Fruit fly (Drosophila melanogaster) whole organism, embryonic: ENCODE measurements around the gene HisCl1.

ENCODE experiments used
- CG10654 ChIP-seq: fragments of 200-800 bp; sonication (Bioruptor generic); optimal IDR thresholded peaks from 2 replicates; lab custom pipeline; 2016; ENCODE audit warnings: missing biosample characterization, missing genetic modification characterization
- CG11085 ChIP-seq: fragments of 200-800 bp; sonication (Bioruptor generic); IDR thresholded peaks from 2 replicates; pipeline ENCODE4 v1.3.6; 2022; ENCODE audit warnings: missing biosample characterization, missing genetic modification characterization
- CG12299 ChIP-seq: fragments of 200-800 bp; sonication (Bioruptor generic); optimal IDR thresholded peaks from 2 replicates; lab custom pipeline; 2018; ENCODE audit warnings: missing biosample characterization, mild to moderate bottlenecking, missing genetic modification characterization
- CG15479 ChIP-seq: fragments of 200-800 bp; sonication (Bioruptor generic); optimal IDR thresholded peaks from 3 replicates; lab custom pipeline; 2019; ENCODE audit warnings: missing biosample characterization, mild to moderate bottlenecking, missing genetic modification characterization, moderate library complexity
- CG15601 ChIP-seq: fragments of 200-800 bp; sonication (Bioruptor generic); optimal IDR thresholded peaks from 3 replicates; lab custom pipeline; 2019; ENCODE audit warnings: missing biosample characterization, mild to moderate bottlenecking, missing genetic modification characterization, moderate library complexity
- CG1647 ChIP-seq: fragments of 200-800 bp; sonication (Bioruptor generic); optimal IDR thresholded peaks from 3 replicates; lab custom pipeline; 2016; ENCODE audit warnings: missing biosample characterization, missing genetic modification characterization
- CG16779 ChIP-seq: fragments of 200-800 bp; sonication (Bioruptor generic); IDR thresholded peaks from 2 replicates; pipeline ENCODE4 v1.3.6; 2022; ENCODE audit warnings: missing biosample characterization, missing genetic modification characterization
- CG16863 ChIP-seq: fragments of 200-800 bp; sonication (Bioruptor generic); optimal IDR thresholded peaks from 3 replicates; lab custom pipeline; 2016; ENCODE audit warnings: missing biosample characterization, missing genetic modification characterization
- CG17328 ChIP-seq: fragments of 200-800 bp; sonication (Bioruptor generic); IDR thresholded peaks from 2 replicates; pipeline ENCODE4 v1.3.6; 2022; ENCODE audit warnings: missing biosample characterization, missing genetic modification characterization
- CG2202 ChIP-seq: fragments of 200-800 bp; sonication (Bioruptor generic); optimal IDR thresholded peaks from 2 replicates; lab custom pipeline; 2018; ENCODE audit warnings: missing biosample characterization, mild to moderate bottlenecking, missing genetic modification characterization
- CG30431 ChIP-seq: fragments of 200-800 bp; sonication (Bioruptor generic); optimal IDR thresholded peaks from 2 replicates; lab custom pipeline; 2017; ENCODE audit warnings: missing biosample characterization, missing genetic modification characterization
- CG6813 ChIP-seq: fragments of 200-800 bp; sonication (Bioruptor generic); optimal IDR thresholded peaks from 2 replicates; lab custom pipeline; 2017; ENCODE audit warnings: missing biosample characterization, missing genetic modification characterization, mild to moderate bottlenecking, moderate library complexity, missing genetic modification reagents
- CG8388 ChIP-seq: fragments of 200-800 bp; sonication (Bioruptor generic); optimal IDR thresholded peaks from 2 replicates; lab custom pipeline; 2019; ENCODE audit warnings: missing biosample characterization, mild to moderate bottlenecking, missing genetic modification characterization, moderate library complexity
- CG8478 ChIP-seq: fragments of >200 bp; optimal IDR thresholded peaks from 2 replicates; lab custom pipeline; 2018
- Chrac-16 ChIP-seq: fragments of 200-800 bp; sonication (Bioruptor generic); optimal IDR thresholded peaks from 3 replicates; lab custom pipeline; 2016; ENCODE audit warnings: missing biosample characterization, missing genetic modification characterization
- CrebB ChIP-seq: fragments of 200-800 bp; sonication (Bioruptor generic); optimal IDR thresholded peaks from 3 replicates; lab custom pipeline; 2018; ENCODE audit warnings: missing biosample characterization, mild to moderate bottlenecking, missing genetic modification characterization
- Dp ChIP-seq: fragments of 200-800 bp; sonication (Bioruptor generic); optimal IDR thresholded peaks from 2 replicates; lab custom pipeline; 2018; ENCODE audit warnings: missing biosample characterization, mild to moderate bottlenecking, missing genetic modification characterization, moderate library complexity
- Elba2 ChIP-seq: fragments of 200-800 bp; sonication (Bioruptor generic); optimal IDR thresholded peaks from 3 replicates; lab custom pipeline; 2016; ENCODE audit warnings: missing biosample characterization, missing genetic modification characterization
- Lim3 ChIP-seq: fragments of 200-800 bp; sonication (Bioruptor generic); IDR thresholded peaks from 2 replicates; pipeline ENCODE4 v1.3.6; 2022; ENCODE audit warnings: missing biosample characterization, missing genetic modification characterization
- Nf-YA ChIP-seq: fragments of 200-800 bp; sonication (Bioruptor generic); IDR thresholded peaks from 2 replicates; pipeline ENCODE4 v1.3.6; 2022; ENCODE audit warnings: missing biosample characterization, missing genetic modification characterization
- Rfx ChIP-seq: fragments of 200-800 bp; sonication (Bioruptor generic); IDR thresholded peaks from 2 replicates; pipeline ENCODE4 v1.3.6; 2022; ENCODE audit warnings: missing biosample characterization, missing genetic modification characterization
- Rx ChIP-seq: fragments of 200-800 bp; sonication (Bioruptor generic); IDR thresholded peaks from 2 replicates; pipeline ENCODE4 v1.3.6; 2022; ENCODE audit warnings: missing biosample characterization, missing genetic modification characterization
- Spps ChIP-seq: fragments of 200-800 bp; sonication (Bioruptor generic); optimal IDR thresholded peaks from 2 replicates; lab custom pipeline; 2018; ENCODE audit warnings: missing biosample characterization, mild to moderate bottlenecking, missing genetic modification characterization
- Trl ChIP-seq, 3 experiments: fragments of >200 bp in 2 of 3; fragments of 200-800 bp in 1 of 3; sonication (Bioruptor generic) in 1 of 3; optimal IDR thresholded peaks; 2 replicates in 1 of 3; 3 replicates in 2 of 3; lab custom pipeline; 2016 to 2017; ENCODE audit warnings: missing biosample characterization in 1 of 3, missing genetic modification characterization in 1 of 3
- Usf ChIP-seq: fragments of 200-800 bp; sonication (Bioruptor generic); optimal IDR thresholded peaks from 2 replicates; lab custom pipeline; 2017; ENCODE audit warnings: missing genotype, missing biosample characterization, missing genetic modification characterization
- bsh ChIP-seq, 2 experiments: fragments of 200-800 bp; sonication (Bioruptor generic); optimal IDR thresholded peaks; 2 replicates each; lab custom pipeline; 2017 to 2018; ENCODE audit warnings: mild to moderate bottlenecking in 2 of 2, missing biosample characterization in 2 of 2, missing genetic modification characterization in 2 of 2, moderate library complexity in 1 of 2
- cad ChIP-seq: fragments of >200 bp; optimal IDR thresholded peaks from 2 replicates; lab custom pipeline; 2017; ENCODE audit warnings: missing biosample characterization, missing genetic modification characterization
- cas ChIP-seq: fragments of 200-800 bp; sonication (Bioruptor generic); IDR thresholded peaks from 2 replicates; pipeline ENCODE4 v1.3.6; 2022; ENCODE audit warnings: missing biosample characterization, missing genetic modification characterization
- chif ChIP-seq, 2 experiments: fragments of 200-800 bp; sonication (Bioruptor generic); optimal IDR thresholded peaks; 3 replicates each; lab custom pipeline; 2016; ENCODE audit warnings: missing biosample characterization in 2 of 2, missing genetic modification characterization in 2 of 2
- croc ChIP-seq: fragments of 200-800 bp; sonication (Bioruptor generic); conservative IDR thresholded peaks from 3 replicates; pipeline ENCODE4 v1.3.6; 2022; ENCODE audit warnings: missing biosample characterization, missing genetic modification characterization
- dimm ChIP-seq: fragments of 200-800 bp; sonication (Bioruptor generic); IDR thresholded peaks from 2 replicates; pipeline ENCODE4 v1.3.6; 2022; ENCODE audit warnings: missing biosample characterization, missing genetic modification characterization
- dmrt99B ChIP-seq: fragments of 200-800 bp; sonication (Bioruptor generic); optimal IDR thresholded peaks from 2 replicates; lab custom pipeline; 2018; ENCODE audit warnings: missing biosample characterization, mild to moderate bottlenecking, missing genetic modification characterization, moderate library complexity
- emc ChIP-seq: fragments of 200-800 bp; sonication (Bioruptor generic); optimal IDR thresholded peaks from 2 replicates; lab custom pipeline; 2016; ENCODE audit warnings: missing biosample characterization, missing genetic modification characterization
- en ChIP-seq: fragments of 200-800 bp; sonication (Bioruptor generic); optimal IDR thresholded peaks from 2 replicates; lab custom pipeline; 2016; ENCODE audit warnings: missing biosample characterization, missing genetic modification characterization
- hkb ChIP-seq, 2 experiments: fragments of 200-800 bp in 1 of 2; fragments of >200 bp in 1 of 2; sonication (Bioruptor generic) in 1 of 2; IDR thresholded peaks in 1 of 2; optimal IDR thresholded peaks in 1 of 2; 2 replicates each; pipeline versions ENCODE4 v1.3.6 to Lab custom; 2017 to 2022; ENCODE audit warnings: missing biosample characterization in 1 of 2, missing genetic modification characterization in 1 of 2
- ken ChIP-seq: fragments of 200-800 bp; sonication (Bioruptor generic); IDR thresholded peaks from 3 replicates; pipeline ENCODE4 v1.3.6; 2022; ENCODE audit warnings: missing biosample characterization, missing genetic modification characterization
- klu ChIP-seq: fragments of 200-800 bp; sonication (Bioruptor generic); IDR thresholded peaks from 2 replicates; pipeline ENCODE4 v1.3.6; 2022; ENCODE audit warnings: missing biosample characterization, missing genetic modification characterization
- lola ChIP-seq, 3 experiments: fragments of >200 bp in 2 of 3; fragments of 200-800 bp in 1 of 3; sonication (Bioruptor generic) in 1 of 3; optimal IDR thresholded peaks; 2 replicates each; lab custom pipeline; 2017 to 2019; ENCODE audit warnings: missing biosample characterization in 3 of 3, missing genetic modification characterization in 3 of 3, mild to moderate bottlenecking in 1 of 3, moderate library complexity in 1 of 3
- org-1 ChIP-seq: fragments of 200-800 bp; sonication (Bioruptor generic); optimal IDR thresholded peaks from 2 replicates; lab custom pipeline; 2017; ENCODE audit warnings: missing biosample characterization, missing genetic modification characterization
- peb ChIP-seq: fragments of 200-800 bp; sonication (Bioruptor generic); IDR thresholded peaks from 2 replicates; pipeline ENCODE4 v1.3.6; 2022; ENCODE audit warnings: missing biosample characterization, missing genetic modification characterization
- pnt ChIP-seq: fragments of 200-800 bp; sonication (Bioruptor generic); optimal IDR thresholded peaks from 3 replicates; lab custom pipeline; 2016; ENCODE audit warnings: missing biosample characterization, missing genetic modification characterization
- pum ChIP-seq: fragments of 200-800 bp; sonication (Bioruptor generic); optimal IDR thresholded peaks from 2 replicates; lab custom pipeline; 2016; ENCODE audit warnings: missing biosample characterization, missing genetic modification characterization
- seq ChIP-seq: fragments of 200-800 bp; sonication (Bioruptor generic); IDR thresholded peaks from 2 replicates; pipeline ENCODE4 v1.3.6; 2022; ENCODE audit warnings: missing biosample characterization, missing genetic modification characterization
- sqz ChIP-seq: fragments of 200-800 bp; sonication (Bioruptor generic); optimal IDR thresholded peaks from 3 replicates; lab custom pipeline; 2018; ENCODE audit warnings: missing biosample characterization, mild to moderate bottlenecking, missing genetic modification characterization
- stc ChIP-seq: fragments of 200-800 bp; sonication (Bioruptor generic); IDR thresholded peaks from 2 replicates; pipeline ENCODE4 v1.3.6; 2022; ENCODE audit warnings: missing biosample characterization, missing genetic modification characterization
- vfl ChIP-seq: fragments of 200-800 bp; sonication (Bioruptor generic); optimal IDR thresholded peaks from 2 replicates; lab custom pipeline; 2016; ENCODE audit warnings: missing biosample characterization, missing genetic modification characterization
- wek ChIP-seq: fragments of 200-800 bp; sonication (Bioruptor generic); optimal IDR thresholded peaks from 3 replicates; lab custom pipeline; 2018; ENCODE audit warnings: missing biosample characterization, mild to moderate bottlenecking, missing genetic modification characterization, moderate library complexity
- wor ChIP-seq: fragments of 200-800 bp; sonication (Bioruptor generic); IDR thresholded peaks from 2 replicates; pipeline ENCODE4 v1.3.6; 2022; ENCODE audit warnings: missing biosample characterization, missing genetic modification characterization
- zen ChIP-seq: fragments of 200-800 bp; sonication (Bioruptor generic); optimal IDR thresholded peaks from 3 replicates; lab custom pipeline; 2018; ENCODE audit warnings: missing biosample characterization, mild to moderate bottlenecking, missing genetic modification characterization, moderate library complexity
- zf30C ChIP-seq: fragments of 200-800 bp; sonication (Bioruptor generic); optimal IDR thresholded peaks from 3 replicates; lab custom pipeline; 2018; ENCODE audit warnings: missing biosample characterization, mild to moderate bottlenecking, missing genetic modification characterization

HisCl1 gene

dm6 chr3R:11780181-11780688 lies 6.7 kb upstream of the HisCl1 start (continued):
- no peak for TF ChIP-seq hkb (optimal IDR thresholded peaks at IDR 0.05; lab: Kevin White, UChicago)
- TF ChIP-seq hkb (GFP tag; IDR thresholded peaks at IDR 0.05; lab: Robert Waterston, UW), result peak; percentile 85
- TF ChIP-seq Dp, result no peak
- no peak for TF ChIP-seq vfl (GFP tag; lab: Kevin White, UChicago)
- TF ChIP-seq Chrac-16 (GFP tag; lab: Kevin White, UChicago), result peak; percentile 90
- no peak for TF ChIP-seq Rfx (GFP tag; lab: Robert Waterston, UW)
- TF ChIP-seq CG12299, result peak; percentile 80
- TF ChIP-seq croc (GFP tag; lab: Robert Waterston, UW), result peak; percentile 95
- peak; percentile 63 for TF ChIP-seq CG15479 (GFP tag; lab: Kevin White, UChicago)
- TF ChIP-seq CG16863, result peak; percentile 48
- no peak for TF ChIP-seq zf30C (GFP tag; lab: Kevin White, UChicago)
- TF ChIP-seq Spps (tag; lab: Kevin White, UChicago), result peak; percentile 95
- peak; percentile 94 for TF ChIP-seq sqz (GFP tag; lab: Kevin White, UChicago)
- TF ChIP-seq CG30431, result peak; percentile 95
- TF ChIP-seq wek, result peak; percentile 46
- TF ChIP-seq seq (GFP tag; lab: Robert Waterston, UW), result peak; percentile 33; the same call in 1 of the 2 replicates
- TF ChIP-seq wor (GFP tag; lab: Robert Waterston, UW), result peak; percentile 90
- peak; percentile 97 for TF ChIP-seq zen (tag; lab: Kevin White, UChicago)
- TF ChIP-seq chif (GFP tag; optimal IDR thresholded peaks at IDR 0.05; lab: Kevin White, UChicago), result peak; percentile 33 to 76
- no peak for TF ChIP-seq CG8478 (lab: Kevin White, UChicago)
- no peak for TF ChIP-seq en
- peak; percentile 71 for TF ChIP-seq dimm (GFP tag; lab: Robert Waterston, UW)
- TF ChIP-seq CG16779 (GFP tag; lab: Robert Waterston, UW), result no peak
- TF ChIP-seq CG1647, result peak; percentile 26
- no peak for TF ChIP-seq emc (GFP tag; lab: Kevin White, UChicago)
- TF ChIP-seq CrebB (tag; lab: Kevin White, UChicago), result peak; percentile 3
- TF ChIP-seq cas (GFP tag; lab: Robert Waterston, UW), result no peak
- peak; percentile 94 for TF ChIP-seq dmrt99B (tag; lab: Kevin White, UChicago)
- no peak for TF ChIP-seq pnt
- peak; percentile 88 for TF ChIP-seq stc (GFP tag; lab: Robert Waterston, UW)
- peak; percentile 37 to 82 for TF ChIP-seq Trl (optimal IDR thresholded peaks at IDR 0.05; lab: Kevin White, UChicago)
- peak; percentile 8 for TF ChIP-seq Trl (GFP tag; optimal IDR thresholded peaks at IDR 0.05; lab: Kevin White, UChicago)
- TF ChIP-seq CG6813 (GFP tag; lab: Kevin White, UChicago), result peak; percentile 77
- peak; percentile 84 for TF ChIP-seq ken (GFP tag; lab: Robert Waterston, UW)
- no peak for TF ChIP-seq CG11085 (GFP tag; lab: Robert Waterston, UW)
- peak; percentile 66 for TF ChIP-seq pum (GFP tag; lab: Kevin White, UChicago)
- peak; percentile 83 for TF ChIP-seq peb (GFP tag; lab: Robert Waterston, UW)
- TF ChIP-seq Usf, result peak; percentile 95
- TF ChIP-seq klu (GFP tag; lab: Robert Waterston, UW), result peak; percentile 59; the same call in 1 of the 2 replicates
- TF ChIP-seq cad (GFP tag; lab: Kevin White, UChicago), result no peak
- TF ChIP-seq Lim3 (GFP tag; lab: Robert Waterston, UW), result peak; percentile 43; the same call in 1 of the 2 replicates
- peak; percentile 97 for TF ChIP-seq CG15601 (tag; lab: Kevin White, UChicago)
- TF ChIP-seq CG2202 (tag; lab: Kevin White, UChicago), result peak; percentile 96
- TF ChIP-seq CG10654 (GFP tag; lab: Kevin White, UChicago), result peak; percentile 92
- TF ChIP-seq Rx, result peak; percentile 73
- TF ChIP-seq bsh (GFP tag; optimal IDR thresholded peaks at IDR 0.05; lab: Kevin White, UChicago), result peak; percentile 91 to 98
- TF ChIP-seq org-1 (GFP tag; lab: Kevin White, UChicago), result peak; percentile 85
- TF ChIP-seq CG17328, result peak; percentile 96
- TF ChIP-seq lola (GFP tag; optimal IDR thresholded peaks at IDR 0.05; lab: Kevin White, UChicago), result peak in 1 of 3 experiments; percentile 100
- peak; percentile 95 for TF ChIP-seq CG8388 (GFP tag; lab: Kevin White, UChicago)
- peak; percentile 66 for TF ChIP-seq Elba2 (GFP tag; lab: Kevin White, UChicago)
- TF ChIP-seq Nf-YA (GFP tag; lab: Robert Waterston, UW), result peak; percentile 81
